Fruit fly (Drosophila melanogaster) whole organism, embryonic: ENCODE data around the gene ftz-f1.

Experiments
- ATbp ChIP-seq: fragments of 200-800 bp; sonication (Bioruptor generic); optimal IDR thresholded peaks from 2 replicates; lab custom pipeline; 2017; ENCODE audit warnings: missing biosample characterization, mild to moderate bottlenecking, missing genetic modification characterization, missing genetic modification reagents
- Abd-B ChIP-seq: fragments of 200-800 bp; sonication (Bioruptor generic); optimal IDR thresholded peaks from 2 replicates; lab custom pipeline; 2018; ENCODE audit warnings: missing biosample characterization, mild to moderate bottlenecking, missing genetic modification characterization, moderate library complexity
- Atf-2 ChIP-seq: fragments of 200-800 bp; sonication (Bioruptor generic); optimal IDR thresholded peaks from 2 replicates; lab custom pipeline; 2016; ENCODE audit warnings: missing biosample characterization, missing genetic modification characterization
- CG1024 ChIP-seq: fragments of 200-800 bp; sonication (Bioruptor generic); IDR thresholded peaks from 2 replicates; pipeline ENCODE4 v1.3.6; 2022; ENCODE audit warnings: missing biosample characterization, missing genetic modification characterization
- CG10274 ChIP-seq: fragments of 200-800 bp; sonication (Bioruptor generic); optimal IDR thresholded peaks from 3 replicates; lab custom pipeline; 2017; ENCODE audit warnings: missing biosample characterization, mild to moderate bottlenecking, missing genetic modification characterization
- CG11456 ChIP-seq: fragments of 200-800 bp; sonication (Bioruptor generic); IDR thresholded peaks from 3 replicates; pipeline ENCODE4 v1.3.6; 2022; ENCODE audit warnings: missing biosample characterization, missing genetic modification characterization
- CG11695 ChIP-seq: fragments of 200-800 bp; sonication (Bioruptor generic); IDR thresholded peaks from 3 replicates; pipeline ENCODE4 v1.3.6; 2022; ENCODE audit warnings: missing biosample characterization, missing genetic modification characterization
- CG11723 ChIP-seq: fragments of 200-800 bp; sonication (Bioruptor generic); optimal IDR thresholded peaks from 2 replicates; lab custom pipeline; 2017; ENCODE audit warnings: missing biosample characterization, mild to moderate bottlenecking, missing genetic modification characterization
- CG1233 ChIP-seq: fragments of 200-800 bp; sonication (Bioruptor generic); optimal IDR thresholded peaks from 4 replicates; lab custom pipeline; 2018; ENCODE audit warnings: missing biosample characterization, mild to moderate bottlenecking, missing genetic modification characterization
- CG17385 ChIP-seq: fragments of 200-800 bp; sonication (Bioruptor generic); optimal IDR thresholded peaks from 3 replicates; lab custom pipeline; 2018; ENCODE audit warnings: missing biosample characterization, mild to moderate bottlenecking, missing genetic modification characterization
- CG17912 ChIP-seq: fragments of 200-800 bp; sonication (Bioruptor generic); optimal IDR thresholded peaks from 2 replicates; lab custom pipeline; 2018; ENCODE audit warnings: missing biosample characterization, mild to moderate bottlenecking, missing genetic modification characterization
- CG1792 ChIP-seq: fragments of 200-800 bp; sonication (Bioruptor generic); optimal IDR thresholded peaks from 2 replicates; lab custom pipeline; 2016; ENCODE audit warnings: missing biosample characterization, missing genetic modification characterization
- CG18619 ChIP-seq: fragments of 200-800 bp; sonication (Bioruptor generic); optimal IDR thresholded peaks from 3 replicates; lab custom pipeline; 2017; ENCODE audit warnings: missing biosample characterization, mild to moderate bottlenecking, missing genetic modification characterization
- CG2889 ChIP-seq: fragments of 200-800 bp; sonication (Bioruptor generic); IDR thresholded peaks from 3 replicates; pipeline ENCODE4 v1.3.6; 2022; ENCODE audit warnings: missing biosample characterization, missing genetic modification characterization
- CG4424 ChIP-seq: fragments of 200-800 bp; sonication (Bioruptor generic); optimal IDR thresholded peaks from 3 replicates; lab custom pipeline; 2016; ENCODE audit warnings: missing biosample characterization, missing genetic modification characterization
- CG5953 ChIP-seq: fragments of 200-800 bp; sonication (Bioruptor generic); IDR thresholded peaks from 2 replicates; pipeline ENCODE4 v1.3.6; 2022; ENCODE audit warnings: missing biosample characterization, missing genetic modification characterization
- CG6813 ChIP-seq: fragments of 200-800 bp; sonication (Bioruptor generic); optimal IDR thresholded peaks from 2 replicates; lab custom pipeline; 2017; ENCODE audit warnings: missing biosample characterization, missing genetic modification characterization, mild to moderate bottlenecking, moderate library complexity, missing genetic modification reagents
- CG8089 ChIP-seq: fragments of 200-800 bp; sonication (Bioruptor generic); optimal IDR thresholded peaks from 3 replicates; lab custom pipeline; 2016; ENCODE audit warnings: missing biosample characterization, missing genetic modification characterization
- CG8290 ChIP-seq, 3 experiments: fragments of 200-800 bp; sonication (Bioruptor generic); optimal IDR thresholded peaks; 2 replicates each; lab custom pipeline; 2016 to 2019; ENCODE audit warnings: missing biosample characterization in 3 of 3, missing genetic modification characterization in 3 of 3, mild to moderate bottlenecking in 2 of 3, moderate library complexity in 1 of 3
- CG8478 ChIP-seq: fragments of >200 bp; optimal IDR thresholded peaks from 2 replicates; lab custom pipeline; 2018
- CG9609 ChIP-seq: fragments of 200-800 bp; sonication (Bioruptor generic); optimal IDR thresholded peaks from 3 replicates; lab custom pipeline; 2016; ENCODE audit warnings: missing biosample characterization, missing genetic modification characterization
- Camta ChIP-seq: fragments of 200-800 bp; sonication (Bioruptor generic); optimal IDR thresholded peaks from 2 replicates; lab custom pipeline; 2016; ENCODE audit warnings: missing biosample characterization, missing genetic modification characterization
- GATAe ChIP-seq: fragments of 200-800 bp; sonication (Bioruptor generic); conservative IDR thresholded peaks from 2 replicates; pipeline ENCODE4 v1.3.6; 2022; ENCODE audit warnings: missing biosample characterization, missing genetic modification characterization
- HLH3B ChIP-seq: fragments of 200-800 bp; sonication (Bioruptor generic); IDR thresholded peaks from 2 replicates; pipeline ENCODE4 v1.3.6; 2022; ENCODE audit warnings: missing biosample characterization, missing genetic modification characterization
- Med ChIP-seq: fragments of 200-800 bp; sonication (Bioruptor generic); peaks from one replicate; lab custom pipeline; 2016; ENCODE audit warnings: missing biosample characterization, missing genetic modification characterization, mild to moderate bottlenecking, inconsistent platforms, moderate library complexity
- NFAT ChIP-seq: fragments of 200-800 bp; sonication (Bioruptor generic); IDR thresholded peaks from 2 replicates; pipeline ENCODE4 v1.3.6; 2022; ENCODE audit warnings: missing biosample characterization, missing genetic modification characterization
- Optix ChIP-seq: fragments of 200-800 bp; sonication (Bioruptor generic); IDR thresholded peaks from 3 replicates; pipeline ENCODE4 v1.3.6; 2022; ENCODE audit warnings: missing biosample characterization, missing genetic modification characterization
- Pdp1 ChIP-seq, 2 experiments: fragments of 200-800 bp; sonication (Bioruptor generic); optimal IDR thresholded peaks; 3 replicates each; lab custom pipeline; 2016; ENCODE audit warnings: missing biosample characterization in 2 of 2, missing genetic modification characterization in 2 of 2, mild to moderate bottlenecking in 1 of 2, moderate library complexity in 1 of 2
- Ptx1 ChIP-seq: fragments of 200-800 bp; sonication (Bioruptor generic); IDR thresholded peaks from 2 replicates; pipeline ENCODE4 v1.3.6; 2022; ENCODE audit warnings: missing biosample characterization, missing genetic modification characterization
- Rx ChIP-seq: fragments of 200-800 bp; sonication (Bioruptor generic); IDR thresholded peaks from 2 replicates; pipeline ENCODE4 v1.3.6; 2022; ENCODE audit warnings: missing biosample characterization, missing genetic modification characterization
- az2 ChIP-seq: fragments of 200-800 bp; sonication (Bioruptor generic); optimal IDR thresholded peaks from 3 replicates; lab custom pipeline; 2016; ENCODE audit warnings: missing biosample characterization, missing genetic modification characterization
- cas ChIP-seq: fragments of 200-800 bp; sonication (Bioruptor generic); IDR thresholded peaks from 2 replicates; pipeline ENCODE4 v1.3.6; 2022; ENCODE audit warnings: missing biosample characterization, missing genetic modification characterization
- chinmo ChIP-seq: fragments of 200-800 bp; sonication (Bioruptor generic); IDR thresholded peaks from 4 replicates; pipeline ENCODE4 v1.3.6; 2022; ENCODE audit warnings: missing biosample characterization, missing genetic modification characterization; ENCODE audit not compliant: partially characterized antibody
- fd3F ChIP-seq: fragments of 200-800 bp; sonication (Bioruptor generic); optimal IDR thresholded peaks from 2 replicates; lab custom pipeline; 2018; ENCODE audit warnings: missing biosample characterization, mild to moderate bottlenecking, missing genetic modification characterization, moderate library complexity
- grau ChIP-seq: fragments of 200-800 bp; optimal IDR thresholded peaks from 3 replicates; lab custom pipeline; 2019; ENCODE audit warnings: missing biosample characterization, mild to moderate bottlenecking, missing genetic modification characterization, moderate library complexity
- grn ChIP-seq: fragments of 200-800 bp; sonication (Bioruptor generic); optimal IDR thresholded peaks from 3 replicates; lab custom pipeline; 2017; ENCODE audit warnings: missing biosample characterization, missing genetic modification characterization
- ind ChIP-seq: fragments of 200-800 bp; sonication (Bioruptor generic); optimal IDR thresholded peaks from 3 replicates; lab custom pipeline; 2016; ENCODE audit warnings: missing biosample characterization, missing genetic modification characterization
- jumu ChIP-seq: fragments of 200-800 bp; sonication (Bioruptor generic); optimal IDR thresholded peaks from 3 replicates; lab custom pipeline; 2016; ENCODE audit warnings: missing biosample characterization, missing genetic modification characterization
- kay ChIP-seq: fragments of 200-800 bp; sonication (Bioruptor generic); optimal IDR thresholded peaks from 2 replicates; lab custom pipeline; 2016; ENCODE audit warnings: missing biosample characterization, missing genetic modification characterization
- ken ChIP-seq: fragments of 200-800 bp; sonication (Bioruptor generic); IDR thresholded peaks from 3 replicates; pipeline ENCODE4 v1.3.6; 2022; ENCODE audit warnings: missing biosample characterization, missing genetic modification characterization
- onecut ChIP-seq: fragments of 200-800 bp; sonication (Bioruptor generic); IDR thresholded peaks from 2 replicates; pipeline ENCODE4 v1.3.6; 2022; ENCODE audit warnings: missing biosample characterization, missing genetic modification characterization
- row ChIP-seq: fragments of 200-800 bp; sonication (Bioruptor generic); IDR thresholded peaks from 3 replicates; pipeline ENCODE4 v1.3.6; 2022; ENCODE audit warnings: missing biosample characterization, missing genetic modification characterization
- slbo ChIP-seq: fragments of 200-800 bp; sonication (Bioruptor generic); IDR thresholded peaks from 2 replicates; pipeline ENCODE4 v1.3.6; 2022; ENCODE audit warnings: missing biosample characterization, missing genetic modification characterization
- so ChIP-seq: fragments of 200-800 bp; sonication (Bioruptor generic); IDR thresholded peaks from 3 replicates; pipeline ENCODE4 v1.3.6; 2022; ENCODE audit warnings: missing biosample characterization, missing genetic modification characterization
- sr ChIP-seq: fragments of 200-800 bp; sonication (Bioruptor generic); IDR thresholded peaks from 3 replicates; pipeline ENCODE4 v1.3.6; 2022; ENCODE audit warnings: missing biosample characterization, missing genetic modification characterization
- vnd ChIP-seq: fragments of 200-800 bp; sonication (Bioruptor generic); IDR thresholded peaks from 3 replicates; pipeline ENCODE4 v1.3.6; 2022; ENCODE audit warnings: missing biosample characterization, missing genetic modification characterization; ENCODE audit not compliant: partially characterized antibody

The ftz-f1 gene

dm6 chr3L:18781653-18782629 is 19.2 kb downstream of the ftz-f1 start (continued):
- TF ChIP-seq CG8089 = no peak

- TF ChIP-seq sr (GFP tag; lab: Robert Waterston, UW) = peak; percentile 40; the same call in 1 of the 3 replicates
- TF ChIP-seq grau (tag; lab: Kevin White, UChicago) = peak; percentile 68
- no peak for TF ChIP-seq CG8478 (lab: Kevin White, UChicago)
- TF ChIP-seq Abd-B (GFP tag; lab: Kevin White, UChicago) = no peak
- TF ChIP-seq row = 0 out of 3 replicates have a peak, but pooled peaks have one; percentile 15
- TF ChIP-seq onecut = no peak
- no peak for TF ChIP-seq az2
- TF ChIP-seq NFAT (GFP tag; lab: Robert Waterston, UW) = 0 out of 2 replicates have a peak, but pooled peaks have one; percentile 20
- peak; percentile 9; the same call in 1 of the 3 replicates for TF ChIP-seq ken (GFP tag; lab: Robert Waterston, UW)
- no peak for TF ChIP-seq ind (GFP tag; lab: Kevin White, UChicago)
- no peak for TF ChIP-seq kay (GFP tag; lab: Kevin White, UChicago)
- TF ChIP-seq GATAe (GFP tag; lab: Robert Waterston, UW) = no peak
- no peak for TF ChIP-seq CG1792 (GFP tag; lab: Kevin White, UChicago)
- TF ChIP-seq CG18619 (GFP tag; lab: Kevin White, UChicago) = no peak
- peak; percentile 39 for TF ChIP-seq CG6813 (GFP tag; lab: Kevin White, UChicago)
- no peak for TF ChIP-seq CG1233 (GFP tag; lab: Kevin White, UChicago)
- no peak for TF ChIP-seq CG10274 (GFP tag; lab: Kevin White, UChicago)
- TF ChIP-seq cas (GFP tag; lab: Robert Waterston, UW) = no peak
- TF ChIP-seq vnd (GFP tag; lab: Robert Waterston, UW) = no peak
- no peak for TF ChIP-seq CG11695 (GFP tag; lab: Robert Waterston, UW)
- no peak for TF ChIP-seq Pdp1 (GFP tag; optimal IDR thresholded peaks at IDR 0.05; lab: Kevin White, UChicago)
- no peak for TF ChIP-seq Camta (GFP tag; lab: Kevin White, UChicago)
- TF ChIP-seq CG1024 = 0 out of 2 replicates have a peak, but pooled peaks have one; percentile 4
- TF ChIP-seq CG17385 = no peak
- TF ChIP-seq so (GFP tag; lab: Robert Waterston, UW) = 0 out of 3 replicates have a peak, but pooled peaks have one; percentile 49
- TF ChIP-seq CG4424 (GFP tag; lab: Kevin White, UChicago) = no peak
- peak; percentile 45 for TF ChIP-seq ATbp (GFP tag; lab: Kevin White, UChicago)
- 0 out of 2 replicates have a peak, but pooled peaks have one; percentile 11 for TF ChIP-seq slbo (GFP tag; lab: Robert Waterston, UW)
- TF ChIP-seq Med (GFP tag; lab: Kevin White, UChicago) = no peak
- 0 out of 2 replicates have a peak, but pooled peaks have one; percentile 5 for TF ChIP-seq HLH3B
- TF ChIP-seq Ptx1 (GFP tag; lab: Robert Waterston, UW) = 0 out of 2 replicates have a peak, but pooled peaks have one; percentile 4
- TF ChIP-seq CG11723 (GFP tag; lab: Kevin White, UChicago) = peak; percentile 7
- TF ChIP-seq jumu (GFP tag; lab: Kevin White, UChicago) = no peak
- TF ChIP-seq CG2889 = no peak
- no peak for TF ChIP-seq Atf-2 (GFP tag; lab: Kevin White, UChicago)
- TF ChIP-seq CG8290 (GFP tag; optimal IDR thresholded peaks at IDR 0.05; lab: Kevin White, UChicago) = no peak
- TF ChIP-seq CG8290 (tag; optimal IDR thresholded peaks at IDR 0.05; lab: Kevin White, UChicago) = peak in 1 of 2 experiments; percentile 51
- no peak for TF ChIP-seq fd3F (GFP tag; lab: Kevin White, UChicago)
- no peak for TF ChIP-seq CG9609 (GFP tag; lab: Kevin White, UChicago)
- no peak for TF ChIP-seq Rx
- no peak for TF ChIP-seq CG11456 (GFP tag; lab: Robert Waterston, UW)
- TF ChIP-seq CG17912 (GFP tag; lab: Kevin White, UChicago) = peak; percentile 3
- TF ChIP-seq Optix (GFP tag; lab: Robert Waterston, UW) = no peak
- no peak for TF ChIP-seq chinmo
- TF ChIP-seq grn = peak; percentile 21
- TF ChIP-seq CG5953 (GFP tag; lab: Robert Waterston, UW) = no peak
Measured at dm6 chr3L:18772014-18772560, 29.0 kb downstream of the ftz-f1 start.
